Worm (Caenorhabditis elegans) whole organism, L4 larva: Measurements from ENCODE around the gene col-179.

Experiments used
- F26F4.8 ChIP-seq: fragments of 200-800 bp; sonication (Bioruptor generic); conservative IDR thresholded peaks from 2 replicates; pipeline ENCODE4 v1.3.6; 2022; ENCODE audit warnings: missing genetic modification characterization, missing compliant biosample characterization
- fos-1 ChIP-seq: fragments of 150-350 bp; optimal IDR thresholded peaks from 2 replicates; lab custom pipeline; 2014; ENCODE audit warnings: missing biosample characterization, missing genetic modification characterization
- hlh-30 ChIP-seq: sonication (generic microtip); optimal IDR thresholded peaks from 2 replicates; lab custom pipeline; 2017; ENCODE audit warnings: antibody characterized with exemption, mild to moderate bottlenecking, missing genetic modification characterization, missing compliant biosample characterization; ENCODE audit not compliant: insufficient read depth
- lin-13 ChIP-seq: fragments of 150-350 bp; optimal IDR thresholded peaks from 2 replicates; lab custom pipeline; 2014; ENCODE audit warnings: missing biosample characterization, missing genetic modification reagents, missing genetic modification characterization
- lin-15B ChIP-seq: fragments of 150-350 bp; sonication (generic microtip); optimal IDR thresholded peaks from 3 replicates; lab custom pipeline; 2014; ENCODE audit warnings: missing biosample characterization, missing genetic modification characterization
- lin-38 ChIP-seq: fragments of 200-800 bp; sonication (Bioruptor generic); IDR thresholded peaks from 2 replicates; pipeline ENCODE4 v1.3.6; 2022; ENCODE audit warnings: missing genetic modification reagents, missing genetic modification characterization, missing compliant biosample characterization
- mes-2 ChIP-seq: sonication (generic microtip); optimal IDR thresholded peaks from 2 replicates; lab custom pipeline; 2016; ENCODE audit warnings: missing genotype, mild to moderate bottlenecking, missing genetic modification characterization, missing compliant biosample characterization; ENCODE audit not compliant: poor library complexity, severe bottlenecking
- nhr-10 ChIP-seq: fragments of 150-350 bp; optimal IDR thresholded peaks from 2 replicates; lab custom pipeline; 2014; ENCODE audit warnings: missing biosample characterization, missing genetic modification characterization
- nhr-6 ChIP-seq: fragments of 150-350 bp; optimal IDR thresholded peaks from 2 replicates; lab custom pipeline; 2014; ENCODE audit warnings: missing biosample characterization, missing genetic modification characterization
- skn-1 ChIP-seq: fragments of 150-350 bp; optimal IDR thresholded peaks from 2 replicates; lab custom pipeline; 2014; ENCODE audit warnings: missing biosample characterization, missing genetic modification characterization
- unc-39 ChIP-seq: sonication (generic microtip); optimal IDR thresholded peaks from 2 replicates; lab custom pipeline; 2017; ENCODE audit warnings: missing biosample characterization, missing genetic modification characterization
- zag-1 ChIP-seq: fragments of 150-350 bp; optimal IDR thresholded peaks from 2 replicates; lab custom pipeline; 2014; ENCODE audit warnings: missing biosample characterization, missing genetic modification characterization

ce11 chrX:11222597-11223218 is 21.4 kb downstream of the col-179 start, which contains the start of gene C34F6.9:
- no peak for TF ChIP-seq F26F4.8
- no peak for TF ChIP-seq lin-15B (tag; lab: Kevin White, UChicago)
- no peak for TF ChIP-seq nhr-10 (tag; lab: Kevin White, UChicago)
- no peak for TF ChIP-seq lin-38 (GFP tag; lab: Robert Waterston, UW)
- no peak for TF ChIP-seq fos-1 (tag; lab: Kevin White, UChicago)
- TF ChIP-seq mes-2 (tag; lab: Kevin White, UChicago): peak; percentile 16
- no peak for TF ChIP-seq nhr-6 (tag; lab: Kevin White, UChicago)
- TF ChIP-seq unc-39 (tag; lab: Kevin White, UChicago): no peak
- TF ChIP-seq skn-1: no peak
- TF ChIP-seq zag-1: no peak
- TF ChIP-seq hlh-30: no peak
- TF ChIP-seq lin-13 (GFP tag; lab: Kevin White, UChicago): no peak
